Fruit fly (Drosophila melanogaster) whole organism: ENCODE measurements around the gene para.

Experiments
- CG8478 ChIP-seq: fragments of >200 bp; optimal IDR thresholded peaks from 2 replicates; lab custom pipeline; 2018; ENCODE audit warnings: inconsistent platforms
- Dll ChIP-seq: fragments of >200 bp; optimal IDR thresholded peaks from 2 replicates; lab custom pipeline; 2017
- EcR ChIP-seq, 2 experiments: fragments of >200 bp; optimal IDR thresholded peaks; 2 replicates each; lab custom pipeline; 2017; ENCODE audit warnings: missing biosample characterization in 2 of 2, missing genetic modification characterization in 2 of 2, missing genetic modification reagents in 2 of 2
- pan ChIP-seq: fragments of >200 bp; optimal IDR thresholded peaks from 2 replicates; lab custom pipeline; 2017
- psq ChIP-seq: fragments of >200 bp; optimal IDR thresholded peaks from 2 replicates; lab custom pipeline; 2017
- usp ChIP-seq: fragments of >200 bp; optimal IDR thresholded peaks from 2 replicates; lab custom pipeline; 2017; ENCODE audit warnings: missing biosample characterization, missing genetic modification characterization, mixed read lengths

para gene

DNA sequence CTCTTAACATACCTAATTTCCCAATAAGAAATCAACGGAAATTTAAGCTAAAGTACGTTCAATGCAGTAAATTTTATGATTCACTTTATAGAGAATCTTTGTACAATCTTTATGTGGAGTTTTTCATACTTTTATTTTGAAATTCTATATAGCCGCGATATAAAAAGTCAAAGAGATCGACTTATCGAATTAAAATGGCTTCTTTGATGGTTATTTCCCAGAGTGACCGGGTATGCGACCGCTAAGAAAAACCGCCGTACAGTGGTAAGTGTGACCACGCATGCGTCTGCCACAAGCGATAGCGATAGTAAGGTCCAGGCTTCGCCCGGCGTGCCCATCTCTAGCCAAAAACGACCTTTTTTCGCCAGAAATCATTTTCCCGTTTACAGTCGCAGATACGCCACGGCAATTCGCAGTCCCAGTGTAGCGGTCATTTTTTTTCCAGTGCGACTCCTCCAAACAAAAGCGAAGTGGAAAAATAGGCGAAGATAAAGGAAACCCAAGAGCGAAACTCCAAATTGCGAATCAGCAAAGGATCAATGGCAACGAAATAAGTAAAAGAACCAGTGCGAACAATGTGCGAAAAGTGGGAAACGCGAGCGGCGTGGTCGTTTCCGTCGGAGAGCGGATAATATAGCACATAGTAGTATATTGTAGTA lies 110.3 kb downstream of the para start, which contains the start of gene hang:
TSS of gene hang (plus strand) at position 366 of the 659 bp plus-strand sequence.
- TF ChIP-seq pan = no peak
- TF ChIP-seq psq = no peak
- TF ChIP-seq CG8478 = no peak
- TF ChIP-seq Dll (lab: Kevin White, UChicago) = no peak
- TF ChIP-seq usp (GFP tag; lab: Kevin White, UChicago) = no peak
- no peak for TF ChIP-seq EcR (GFP tag; optimal IDR thresholded peaks at IDR 0.05; lab: Kevin White, UChicago)

DNA sequence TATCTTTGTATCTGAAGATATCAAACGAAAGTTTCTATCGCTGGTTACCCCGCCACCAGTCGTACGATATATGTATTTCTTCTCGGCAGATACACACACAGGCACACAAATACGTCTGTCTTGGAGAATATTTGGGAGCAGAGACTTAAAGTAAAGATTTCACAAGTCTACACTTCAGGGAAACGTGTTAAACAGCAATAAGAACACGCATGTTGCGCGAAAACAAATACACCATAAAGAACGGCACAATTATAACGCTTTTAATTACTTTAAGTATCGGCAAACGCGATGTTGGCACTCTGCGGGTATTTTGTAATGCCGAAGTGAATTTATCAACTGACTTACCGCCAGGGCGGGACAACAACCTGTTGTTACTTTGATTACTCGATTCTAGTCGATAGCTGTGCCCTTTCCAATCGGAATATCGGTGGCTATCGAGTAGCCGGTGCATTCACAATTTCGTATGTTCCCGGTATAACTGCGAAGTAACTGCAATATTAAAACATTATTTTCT lies 110.9 kb downstream of the para start, which contains the start of gene AnxB11:
TSS of gene AnxB11 (minus strand) at position 367 of the 514 bp plus-strand sequence.
- TF ChIP-seq usp (GFP tag; lab: Kevin White, UChicago) (no peak), EcR (GFP tag; optimal IDR thresholded peaks at IDR 0.05; lab: Kevin White, UChicago) (no peak), psq (no peak), CG8478 (no peak), pan (no peak), Dll (lab: Kevin White, UChicago) (no peak)

DNA sequence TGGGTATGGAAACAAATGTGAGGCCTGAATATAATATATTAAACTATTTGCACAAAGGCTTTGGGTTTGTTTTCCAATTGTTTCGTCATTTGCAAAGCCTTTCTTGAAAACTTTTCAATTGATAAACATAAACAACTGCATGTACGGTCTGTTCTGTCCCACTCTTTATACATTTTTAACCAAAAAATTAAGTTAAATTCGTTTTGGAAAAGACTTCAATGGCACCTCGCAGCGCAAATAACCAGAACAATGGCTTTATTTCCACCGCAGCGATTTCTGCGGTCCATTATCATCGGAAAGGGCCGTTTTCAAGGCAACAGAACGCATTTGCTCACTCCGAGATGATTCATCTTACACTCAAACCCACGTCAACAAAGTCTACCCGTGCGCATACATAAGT lies 112.0 kb downstream of the para start:
- TF ChIP-seq psq = no peak
- TF ChIP-seq CG8478 = no peak
- TF ChIP-seq usp (GFP tag; lab: Kevin White, UChicago) = no peak
- no peak for TF ChIP-seq EcR (GFP tag; optimal IDR thresholded peaks at IDR 0.05; lab: Kevin White, UChicago)
- TF ChIP-seq pan = no peak

DNA sequence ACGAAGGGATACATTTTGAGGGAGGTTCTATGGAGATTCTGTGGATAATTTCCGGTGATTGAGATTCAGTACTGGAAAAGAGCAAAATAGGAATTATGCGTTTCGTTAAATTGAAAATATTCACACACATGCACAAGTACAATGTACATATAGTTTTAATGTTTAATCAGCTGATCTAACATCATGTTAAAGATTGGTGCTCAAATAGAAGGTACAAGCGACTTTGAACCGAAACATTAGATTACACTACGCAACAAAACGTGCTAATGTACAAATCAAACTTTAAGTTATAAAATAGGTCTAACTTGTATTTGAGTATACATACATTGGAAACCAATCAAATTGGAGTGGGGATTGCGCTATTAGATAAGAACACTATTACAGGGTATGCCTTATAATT lies 112.8 kb downstream of the para start:
- TF ChIP-seq psq = no peak
- no peak for TF ChIP-seq usp (GFP tag; lab: Kevin White, UChicago)
- no peak for TF ChIP-seq Dll (lab: Kevin White, UChicago)
- TF ChIP-seq CG8478 = no peak
- TF ChIP-seq EcR (GFP tag; optimal IDR thresholded peaks at IDR 0.05; lab: Kevin White, UChicago) = no peak

DNA sequence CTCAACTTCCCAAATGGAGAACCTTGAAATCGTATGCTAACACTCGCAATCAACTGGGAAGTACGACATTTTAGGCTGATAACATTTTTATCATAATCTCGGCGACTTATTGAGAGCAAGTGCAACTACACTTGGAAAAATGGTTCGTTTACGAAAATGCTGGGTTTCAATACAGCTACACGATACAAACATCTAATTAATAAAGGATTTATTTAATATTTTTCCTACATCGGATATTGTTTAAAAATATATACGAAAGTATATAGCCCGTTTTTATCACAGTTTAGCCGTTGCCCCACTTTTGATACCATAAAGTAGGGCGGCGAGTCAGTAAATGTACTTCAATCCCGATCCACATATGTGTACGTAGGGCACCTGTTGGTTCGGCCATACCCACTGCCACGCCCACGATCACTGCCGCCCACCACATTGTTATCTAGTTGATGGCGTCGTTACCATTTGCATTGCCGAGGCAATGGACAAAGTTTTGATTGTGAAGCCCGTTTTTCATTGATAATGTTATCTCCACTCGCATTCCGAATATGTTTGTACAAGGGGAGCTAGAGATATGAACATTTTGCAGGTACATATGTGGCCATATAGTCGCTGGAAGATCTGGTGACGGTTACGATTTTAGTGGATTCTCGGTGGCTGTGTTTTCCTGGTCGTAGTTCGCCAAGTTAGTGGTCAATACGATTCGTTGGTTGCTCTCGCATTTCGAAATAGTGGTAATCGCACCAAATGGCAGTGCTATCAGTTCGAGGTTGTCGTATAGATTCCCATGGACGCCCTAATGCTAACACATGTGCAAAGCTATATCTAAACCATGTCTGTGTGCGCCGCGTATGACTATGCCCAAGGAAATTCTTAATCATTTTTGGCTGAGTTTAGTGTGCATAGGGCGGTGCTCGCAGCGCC lies 118.2 kb downstream of the para start, which contains the start of gene Traf-like:
TSS of gene Traf-like (plus strand) at position 596 of the 918 bp plus-strand sequence.
- TF ChIP-seq CG8478 (no peak), usp (GFP tag; lab: Kevin White, UChicago) (no peak), Dll (lab: Kevin White, UChicago) (no peak), EcR (GFP tag; optimal IDR thresholded peaks at IDR 0.05; lab: Kevin White, UChicago) (no peak), psq (no peak), pan (no peak)

DNA sequence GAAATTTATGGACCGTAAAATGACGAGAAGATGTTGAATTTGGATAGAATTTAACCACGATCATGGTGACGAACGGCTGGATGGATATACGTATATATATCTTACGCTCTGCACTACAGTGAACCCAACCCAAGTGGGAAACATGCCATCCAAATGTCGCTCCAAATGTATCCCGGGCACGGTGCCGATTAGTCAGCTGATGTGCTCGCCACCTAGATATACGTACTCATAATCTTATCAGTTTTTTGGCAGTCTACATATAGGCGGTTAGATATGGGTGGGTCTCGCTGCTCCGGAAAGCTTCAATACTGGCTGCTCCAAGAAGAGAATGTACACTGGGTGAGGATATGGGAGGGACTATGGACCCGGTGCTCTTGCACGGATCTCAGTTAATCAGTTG lies 126.8 kb downstream of the para start:
- no peak for TF ChIP-seq Dll (lab: Kevin White, UChicago)

DNA sequence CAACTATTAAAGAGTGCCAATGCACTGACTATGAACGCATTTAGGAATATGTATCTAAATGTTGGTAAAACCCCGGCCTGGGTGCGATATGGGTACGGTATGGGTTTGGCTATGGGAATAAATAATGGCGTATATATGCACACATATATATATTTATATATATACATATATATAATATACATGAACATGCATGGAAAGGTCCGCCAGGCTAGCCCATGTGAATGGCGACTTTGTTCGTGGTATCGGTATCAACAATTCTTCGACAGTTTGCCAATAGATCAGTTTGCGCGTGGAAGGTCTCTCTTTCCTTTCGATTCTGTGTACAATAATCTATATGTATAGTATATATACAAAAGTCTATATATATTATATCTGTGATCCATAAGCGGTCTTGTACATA lies 127.7 kb downstream of the para start, which contains the start of gene CG4301:
TSS of gene CG4301 (plus strand) at position 301 of the 400 bp plus-strand sequence.
- TF ChIP-seq usp (GFP tag; lab: Kevin White, UChicago) = no peak
- TF ChIP-seq CG8478 = no peak
- no peak for TF ChIP-seq pan
- TF ChIP-seq psq = no peak
- no peak for TF ChIP-seq EcR (GFP tag; optimal IDR thresholded peaks at IDR 0.05; lab: Kevin White, UChicago)
- TF ChIP-seq Dll (lab: Kevin White, UChicago) = no peak
